Fruit fly (Drosophila melanogaster): Measurements from ENCODE around the gene synr.

dm6 chr2L:4979138-4979537, 36.6 kb downstream of the synr start, which contains the start of gene CG8891:
- TF ChIP-seq spab (GFP tag; optimal IDR thresholded peaks at IDR 0.05) = no peak
- TF ChIP-seq CG6808 (GFP tag; optimal IDR thresholded peaks at IDR 0.05) = no peak
- TF ChIP-seq Smox (GFP tag; optimal IDR thresholded peaks at IDR 0.05) = no peak
- TF ChIP-seq Hr39 (GFP tag; optimal IDR thresholded peaks at IDR 0.05) = no peak
- no peak for TF ChIP-seq CG10631 (GFP tag; optimal IDR thresholded peaks at IDR 0.05)
